Worm (Caenorhabditis elegans): ENCODE data around the gene F54F2.7.

DNA sequence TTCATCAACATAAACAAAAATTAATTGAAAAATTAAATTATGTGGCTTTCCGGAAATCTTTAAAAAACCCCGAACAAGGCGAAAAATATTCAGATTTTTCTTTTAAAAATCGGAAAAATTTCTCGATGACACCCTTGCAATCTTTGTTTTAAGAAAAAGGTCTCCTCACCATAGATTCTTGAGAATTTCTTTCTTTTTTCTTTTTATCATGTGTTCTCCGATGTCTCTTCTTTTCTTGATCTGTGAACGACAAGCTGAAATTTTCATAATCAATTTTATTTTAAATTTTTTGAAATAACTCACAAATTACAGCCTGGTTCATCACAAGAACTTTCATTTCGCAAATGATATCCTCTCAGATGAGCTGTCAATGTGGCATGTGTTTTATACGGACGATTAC is 15.9 kb downstream of the F54F2.7 start, which contains the start of the genes zfp-1 and F54F2.14:
- TF ChIP-seq dao-5 (tag; optimal IDR thresholded peaks at IDR 0.05), result no peak
- TF ChIP-seq him-1 (tag; optimal IDR thresholded peaks at IDR 0.05), result no peak
- no peak for TF ChIP-seq W03F9.2 (tag; optimal IDR thresholded peaks at IDR 0.05)

Measured in whole organism, L4/young adult.